Fruit fly (Drosophila melanogaster) whole organism, embryonic: ENCODE results near the gene Gfat2.

Experiments used
- ATbp ChIP-seq: fragments of 200-800 bp; sonication (Bioruptor generic); optimal IDR thresholded peaks from 2 replicates; lab custom pipeline; 2017; ENCODE audit warnings: missing biosample characterization, mild to moderate bottlenecking, missing genetic modification characterization, missing genetic modification reagents
- Ada2b ChIP-seq: fragments of 200-800 bp; sonication (Bioruptor generic); IDR thresholded peaks from 2 replicates; pipeline ENCODE4 v1.3.6; 2022; ENCODE audit warnings: missing biosample characterization, missing genetic modification characterization
- Asciz ChIP-seq: fragments of 200-800 bp; sonication (Bioruptor generic); optimal IDR thresholded peaks from 2 replicates; lab custom pipeline; 2017; ENCODE audit warnings: missing biosample characterization, mild to moderate bottlenecking, missing genetic modification characterization, missing genetic modification reagents
- CG10543 ChIP-seq: fragments of 200-800 bp; sonication (Bioruptor generic); optimal IDR thresholded peaks from 3 replicates; lab custom pipeline; 2017; ENCODE audit warnings: missing biosample characterization, mild to moderate bottlenecking, missing genetic modification characterization, moderate library complexity
- CG11085 ChIP-seq: fragments of 200-800 bp; sonication (Bioruptor generic); IDR thresholded peaks from 2 replicates; pipeline ENCODE4 v1.3.6; 2022; ENCODE audit warnings: missing biosample characterization, missing genetic modification characterization
- CG11093 ChIP-seq: fragments of 200-800 bp; sonication (Bioruptor generic); IDR thresholded peaks from 3 replicates; pipeline ENCODE4 v1.3.6; 2022; ENCODE audit warnings: missing biosample characterization, missing genetic modification characterization
- CG11504 ChIP-seq: fragments of 200-800 bp; sonication (Bioruptor generic); optimal IDR thresholded peaks from 3 replicates; lab custom pipeline; 2019; ENCODE audit warnings: missing biosample characterization, mild to moderate bottlenecking, missing genetic modification characterization, moderate library complexity
- CG11560 ChIP-seq: fragments of 200-800 bp; sonication (Bioruptor generic); IDR thresholded peaks from 3 replicates; pipeline ENCODE4 v1.3.6; 2022; ENCODE audit warnings: missing biosample characterization, missing genetic modification characterization
- CG11695 ChIP-seq: fragments of 200-800 bp; sonication (Bioruptor generic); IDR thresholded peaks from 3 replicates; pipeline ENCODE4 v1.3.6; 2022; ENCODE audit warnings: missing biosample characterization, missing genetic modification characterization
- CG12942 ChIP-seq: fragments of 200-800 bp; sonication (Bioruptor generic); optimal IDR thresholded peaks from 3 replicates; lab custom pipeline; 2016; ENCODE audit warnings: missing biosample characterization, missing genetic modification characterization
- CG13287 ChIP-seq: fragments of 200-800 bp; sonication (Bioruptor generic); IDR thresholded peaks from 2 replicates; pipeline ENCODE4 v1.3.6; 2022; ENCODE audit warnings: missing biosample characterization, missing genetic modification characterization; ENCODE audit not compliant: partially characterized antibody
- CG15269 ChIP-seq: fragments of 200-800 bp; sonication (Bioruptor generic); optimal IDR thresholded peaks from 2 replicates; lab custom pipeline; 2018; ENCODE audit warnings: missing biosample characterization, mild to moderate bottlenecking, missing genetic modification characterization, moderate library complexity
- CG16779 ChIP-seq: fragments of 200-800 bp; sonication (Bioruptor generic); IDR thresholded peaks from 2 replicates; pipeline ENCODE4 v1.3.6; 2022; ENCODE audit warnings: missing biosample characterization, missing genetic modification characterization
- CG18619 ChIP-seq: fragments of 200-800 bp; sonication (Bioruptor generic); optimal IDR thresholded peaks from 3 replicates; lab custom pipeline; 2017; ENCODE audit warnings: missing biosample characterization, mild to moderate bottlenecking, missing genetic modification characterization
- CG3163 ChIP-seq: fragments of 200-800 bp; sonication (Bioruptor generic); optimal IDR thresholded peaks from 3 replicates; lab custom pipeline; 2016; ENCODE audit warnings: missing biosample characterization, missing genetic modification characterization
- CG32767 ChIP-seq: fragments of 200-800 bp; sonication (Bioruptor generic); IDR thresholded peaks from 2 replicates; pipeline ENCODE4 v1.3.6; 2022; ENCODE audit warnings: missing biosample characterization, missing genetic modification characterization
- CG8290 ChIP-seq, 3 experiments: fragments of 200-800 bp; sonication (Bioruptor generic); optimal IDR thresholded peaks; 2 replicates each; lab custom pipeline; 2016 to 2019; ENCODE audit warnings: missing biosample characterization in 3 of 3, missing genetic modification characterization in 3 of 3, mild to moderate bottlenecking in 2 of 3, moderate library complexity in 1 of 3
- CG9609 ChIP-seq: fragments of 200-800 bp; sonication (Bioruptor generic); optimal IDR thresholded peaks from 3 replicates; lab custom pipeline; 2016; ENCODE audit warnings: missing biosample characterization, missing genetic modification characterization
- D19B ChIP-seq: fragments of 200-800 bp; sonication (Bioruptor generic); optimal IDR thresholded peaks from 2 replicates; lab custom pipeline; 2017; ENCODE audit warnings: missing biosample characterization, mild to moderate bottlenecking, missing genetic modification characterization
- Dek ChIP-seq: fragments of 200-800 bp; sonication (Bioruptor generic); optimal IDR thresholded peaks from 3 replicates; lab custom pipeline; 2019; ENCODE audit warnings: missing biosample characterization, mild to moderate bottlenecking, missing genetic modification characterization, moderate library complexity
- ERR ChIP-seq: fragments of 200-800 bp; sonication (Bioruptor generic); optimal IDR thresholded peaks from 2 replicates; lab custom pipeline; 2016; ENCODE audit warnings: missing biosample characterization, missing genetic modification characterization
- Gsc ChIP-seq: fragments of 200-800 bp; sonication (Bioruptor generic); IDR thresholded peaks from 2 replicates; pipeline ENCODE4 v1.3.6; 2022; ENCODE audit warnings: missing biosample characterization, missing genetic modification characterization
- Med ChIP-seq: fragments of 200-800 bp; sonication (Bioruptor generic); peaks from one replicate; lab custom pipeline; 2016; ENCODE audit warnings: missing biosample characterization, missing genetic modification characterization, mild to moderate bottlenecking, inconsistent platforms, moderate library complexity
- Myb ChIP-seq: fragments of 200-800 bp; sonication (Bioruptor generic); optimal IDR thresholded peaks from 2 replicates; lab custom pipeline; 2016; ENCODE audit warnings: missing biosample characterization, missing genetic modification characterization
- NC2α ChIP-seq: fragments of 200-800 bp; sonication (Bioruptor generic); optimal IDR thresholded peaks from 2 replicates; lab custom pipeline; 2016; ENCODE audit warnings: missing biosample characterization, missing genetic modification characterization
- Oaz ChIP-seq: fragments of 200-800 bp; sonication (Bioruptor generic); IDR thresholded peaks from 2 replicates; pipeline ENCODE4 v1.3.6; 2022; ENCODE audit warnings: missing biosample characterization, missing genetic modification characterization
- Pdp1 ChIP-seq, 2 experiments: fragments of 200-800 bp; sonication (Bioruptor generic); optimal IDR thresholded peaks; 3 replicates each; lab custom pipeline; 2016; ENCODE audit warnings: missing biosample characterization in 2 of 2, missing genetic modification characterization in 2 of 2, mild to moderate bottlenecking in 1 of 2, moderate library complexity in 1 of 2
- bsh ChIP-seq, 2 experiments: fragments of 200-800 bp; sonication (Bioruptor generic); optimal IDR thresholded peaks; 2 replicates each; lab custom pipeline; 2017 to 2018; ENCODE audit warnings: mild to moderate bottlenecking in 2 of 2, missing biosample characterization in 2 of 2, missing genetic modification characterization in 2 of 2, moderate library complexity in 1 of 2
- cato ChIP-seq: fragments of 200-800 bp; sonication (Bioruptor generic); optimal IDR thresholded peaks from 2 replicates; lab custom pipeline; 2016; ENCODE audit warnings: missing biosample characterization, missing genetic modification characterization, borderline replicate concordance
- chif ChIP-seq, 2 experiments: fragments of 200-800 bp; sonication (Bioruptor generic); optimal IDR thresholded peaks; 3 replicates each; lab custom pipeline; 2016; ENCODE audit warnings: missing biosample characterization in 2 of 2, missing genetic modification characterization in 2 of 2
- fru ChIP-seq: fragments of >200 bp; optimal IDR thresholded peaks from 2 replicates; lab custom pipeline; 2017
- jumu ChIP-seq: fragments of 200-800 bp; sonication (Bioruptor generic); optimal IDR thresholded peaks from 3 replicates; lab custom pipeline; 2016; ENCODE audit warnings: missing biosample characterization, missing genetic modification characterization
- lab ChIP-seq: fragments of 200-800 bp; sonication (Bioruptor generic); optimal IDR thresholded peaks from 3 replicates; lab custom pipeline; 2017; ENCODE audit warnings: missing biosample characterization, missing genetic modification characterization, mild to moderate bottlenecking, moderate library complexity, missing genetic modification reagents
- lov ChIP-seq, 2 experiments: fragments of 200-800 bp in 1 of 2; fragments of >200 bp in 1 of 2; sonication (Bioruptor generic) in 1 of 2; IDR thresholded peaks in 1 of 2; optimal IDR thresholded peaks in 1 of 2; 2 replicates in 1 of 2; 3 replicates in 1 of 2; pipeline versions ENCODE4 v1.3.6 to Lab custom; 2017 to 2022; ENCODE audit warnings: missing biosample characterization in 1 of 2, missing genetic modification characterization in 1 of 2
- nom ChIP-seq: fragments of 200-800 bp; sonication (Bioruptor generic); optimal IDR thresholded peaks from 2 replicates; lab custom pipeline; 2017; ENCODE audit warnings: missing biosample characterization, missing genetic modification characterization, mild to moderate bottlenecking, moderate library complexity, missing genetic modification reagents
- onecut ChIP-seq: fragments of 200-800 bp; sonication (Bioruptor generic); IDR thresholded peaks from 2 replicates; pipeline ENCODE4 v1.3.6; 2022; ENCODE audit warnings: missing biosample characterization, missing genetic modification characterization
- phol ChIP-seq: fragments of 200-800 bp; sonication (Bioruptor generic); optimal IDR thresholded peaks from 3 replicates; lab custom pipeline; 2018; ENCODE audit warnings: missing biosample characterization, mild to moderate bottlenecking, missing genetic modification characterization, moderate library complexity
- ro ChIP-seq: fragments of 200-800 bp; sonication (Bioruptor generic); IDR thresholded peaks from 2 replicates; pipeline ENCODE4 v1.3.6; 2022; ENCODE audit warnings: missing biosample characterization, missing genetic modification characterization
- salm ChIP-seq: fragments of 200-800 bp; sonication (Bioruptor generic); optimal IDR thresholded peaks from 2 replicates; lab custom pipeline; 2018; ENCODE audit warnings: missing biosample characterization, mild to moderate bottlenecking, missing genetic modification characterization
- tna ChIP-seq: fragments of 200-800 bp; sonication (Bioruptor generic); IDR thresholded peaks from 2 replicates; pipeline ENCODE4 v1.3.6; 2022; ENCODE audit warnings: missing biosample characterization, missing genetic modification characterization; ENCODE audit not compliant: partially characterized antibody
- ttk ChIP-seq: fragments of 200-800 bp; sonication (Bioruptor generic); IDR thresholded peaks from 2 replicates; pipeline ENCODE4 v2.1.2; 2022; ENCODE audit warnings: missing biosample characterization, missing genetic modification characterization
- tx ChIP-seq: fragments of 200-800 bp; sonication (Bioruptor generic); optimal IDR thresholded peaks from 2 replicates; lab custom pipeline; 2016; ENCODE audit warnings: missing biosample characterization, missing genetic modification characterization
- unpg ChIP-seq: fragments of 200-800 bp; sonication (Bioruptor generic); optimal IDR thresholded peaks from 3 replicates; lab custom pipeline; 2018; ENCODE audit warnings: missing biosample characterization, mild to moderate bottlenecking, missing genetic modification characterization, moderate library complexity

Gfat2 gene

DNA sequence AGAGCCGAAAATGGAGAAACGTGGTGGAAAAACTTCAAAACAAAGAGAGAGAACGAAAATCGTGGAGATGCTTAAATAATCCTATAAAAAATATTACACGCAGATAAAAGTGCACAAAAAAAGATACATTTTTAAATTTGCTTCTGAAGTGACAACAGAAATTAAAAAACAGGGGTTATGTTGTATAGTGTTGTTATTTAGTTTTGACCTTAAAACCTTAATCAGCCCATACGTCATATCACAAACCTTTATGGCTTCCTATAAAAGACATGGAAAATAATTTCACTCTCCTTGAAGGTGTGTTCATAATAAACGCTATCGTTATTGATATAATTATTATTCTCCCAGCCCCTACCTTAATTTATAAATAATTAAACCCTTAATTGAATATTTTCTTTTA, 12.4 kb downstream of the Gfat2 start (continued):
- TF ChIP-seq CG13287 = no peak
- TF ChIP-seq NC2α (GFP tag; lab: Kevin White, UChicago) = no peak
- no peak for TF ChIP-seq nom (GFP tag; lab: Kevin White, UChicago)
- peak; percentile 0 for TF ChIP-seq CG12942 (GFP tag; lab: Kevin White, UChicago)
- no peak for TF ChIP-seq onecut (GFP tag; lab: Robert Waterston, UW)
- TF ChIP-seq fru (lab: Kevin White, UChicago) = no peak
- TF ChIP-seq ERR = no peak
- TF ChIP-seq CG10543 = no peak
- no peak for TF ChIP-seq Oaz (GFP tag; lab: Robert Waterston, UW)
- peak; percentile 57 for TF ChIP-seq CG15269 (tag; lab: Kevin White, UChicago)
- peak; percentile 51 for TF ChIP-seq CG11504
- no peak for TF ChIP-seq CG8290 (GFP tag; optimal IDR thresholded peaks at IDR 0.05; lab: Kevin White, UChicago)
- no peak for TF ChIP-seq CG8290 (tag; optimal IDR thresholded peaks at IDR 0.05; lab: Kevin White, UChicago)
- TF ChIP-seq lov (optimal IDR thresholded peaks at IDR 0.05; lab: Kevin White, UChicago) = no peak
- no peak for TF ChIP-seq lov (GFP tag; IDR thresholded peaks at IDR 0.05; lab: Robert Waterston, UW)
- TF ChIP-seq tx = no peak
- no peak for TF ChIP-seq CG32767 (GFP tag; lab: Robert Waterston, UW)
- TF ChIP-seq CG11695 (GFP tag; lab: Robert Waterston, UW) = no peak
- no peak for TF ChIP-seq Myb (GFP tag; lab: Kevin White, UChicago)
- no peak for TF ChIP-seq ATbp (GFP tag; lab: Kevin White, UChicago)
- TF ChIP-seq Ada2b (GFP tag; lab: Robert Waterston, UW) = no peak
- no peak for TF ChIP-seq CG11560 (tag; lab: Robert Waterston, UW)
- TF ChIP-seq jumu (GFP tag; lab: Kevin White, UChicago) = no peak
- TF ChIP-seq CG18619 (GFP tag; lab: Kevin White, UChicago) = peak; percentile 45
- peak in 1 of 2 experiments; percentile 58 for TF ChIP-seq bsh (GFP tag; optimal IDR thresholded peaks at IDR 0.05; lab: Kevin White, UChicago)
- peak; percentile 9 for TF ChIP-seq CG9609 (GFP tag; lab: Kevin White, UChicago)
- TF ChIP-seq Dek = peak; percentile 48
- no peak for TF ChIP-seq tna (GFP tag; lab: Robert Waterston, UW)
- TF ChIP-seq CG11085 (GFP tag; lab: Robert Waterston, UW) = no peak
- no peak for TF ChIP-seq ttk (GFP tag; lab: Robert Waterston, UW)
- TF ChIP-seq CG3163 = no peak
- TF ChIP-seq CG16779 (GFP tag; lab: Robert Waterston, UW) = no peak
- TF ChIP-seq lab = no peak
- peak in 1 of 2 experiments; percentile 20 for TF ChIP-seq Pdp1 (GFP tag; optimal IDR thresholded peaks at IDR 0.05; lab: Kevin White, UChicago)
- TF ChIP-seq salm (tag; lab: Kevin White, UChicago) = no peak
- peak; percentile 45 for TF ChIP-seq phol (tag; lab: Kevin White, UChicago)
- TF ChIP-seq CG11093 (GFP tag; lab: Robert Waterston, UW) = no peak
- TF ChIP-seq cato (GFP tag; lab: Kevin White, UChicago) = no peak
- peak; percentile 14 for TF ChIP-seq unpg (GFP tag; lab: Kevin White, UChicago)
- TF ChIP-seq chif (GFP tag; optimal IDR thresholded peaks at IDR 0.05; lab: Kevin White, UChicago) = peak in 1 of 2 experiments; percentile 45
- TF ChIP-seq Med (GFP tag; lab: Kevin White, UChicago) = peak; percentile 12
- TF ChIP-seq ro (GFP tag; lab: Robert Waterston, UW) = no peak
- peak; percentile 53 for TF ChIP-seq Asciz
- no peak for TF ChIP-seq D19B (GFP tag; lab: Kevin White, UChicago)
- TF ChIP-seq Gsc (GFP tag; lab: Robert Waterston, UW) = no peak
- TF ChIP-seq, all 482 proteins: peak for 86
